Worm (Caenorhabditis elegans) whole organism, L3 larva: ENCODE measurements around the gene cdh-12.

Experiments used
- R02D3.7 ChIP-seq: fragments of 150-350 bp; optimal IDR thresholded peaks from 2 replicates; lab custom pipeline; 2014; ENCODE audit warnings: missing biosample characterization, missing genetic modification characterization
- ama-1 ChIP-seq: fragments of 150-350 bp; optimal IDR thresholded peaks from 2 replicates; lab custom pipeline; 2018
- egl-5 ChIP-seq: fragments of 150-350 bp; optimal IDR thresholded peaks from 2 replicates; lab custom pipeline; 2017; ENCODE audit warnings: missing biosample characterization, missing genetic modification reagents, missing genetic modification characterization, inconsistent platforms
- fos-1 ChIP-seq: fragments of 150-350 bp; optimal IDR thresholded peaks from 2 replicates; lab custom pipeline; 2014; ENCODE audit warnings: missing biosample characterization, missing genetic modification characterization
- mdl-1 ChIP-seq: fragments of 150-350 bp; optimal IDR thresholded peaks from 2 replicates; lab custom pipeline; 2014; ENCODE audit warnings: missing biosample characterization, missing genetic modification characterization
- skn-1 ChIP-seq: fragments of 150-350 bp; optimal IDR thresholded peaks from 2 replicates; lab custom pipeline; 2014; ENCODE audit warnings: missing biosample characterization, missing genetic modification characterization
- unc-62 ChIP-seq: fragments of 150-350 bp; sonication (generic microtip); optimal IDR thresholded peaks from 4 replicates; lab custom pipeline; 2014; ENCODE audit warnings: missing biosample characterization, missing genetic modification reagents, missing genetic modification characterization

ce11 chrIII:1230174-1230573 lies 78.3 kb downstream of the cdh-12 start, which contains the start of gene pes-4:
- TF ChIP-seq unc-62 (GFP tag; lab: Kevin White, UChicago), result no peak
- no peak for TF ChIP-seq skn-1 (tag; lab: Kevin White, UChicago)
- no peak for TF ChIP-seq R02D3.7
- no peak for TF ChIP-seq egl-5 (tag; lab: Kevin White, UChicago)
- no peak for TF ChIP-seq mdl-1
- TF ChIP-seq fos-1, result no peak
- no peak for TF ChIP-seq ama-1 (lab: Kevin White, UChicago)
